Fruit fly (Drosophila melanogaster) whole organism, embryonic: ENCODE data around the gene snk.

Experiments used
- Bgb ChIP-seq: fragments of 200-800 bp; sonication (Bioruptor generic); IDR thresholded peaks from 2 replicates; pipeline ENCODE4 v1.3.6; 2022; ENCODE audit warnings: missing biosample characterization, missing genetic modification characterization; ENCODE audit not compliant: partially characterized antibody
- CG10654 ChIP-seq: fragments of 200-800 bp; sonication (Bioruptor generic); optimal IDR thresholded peaks from 2 replicates; lab custom pipeline; 2016; ENCODE audit warnings: missing biosample characterization, missing genetic modification characterization
- CG12659 ChIP-seq: fragments of 200-800 bp; sonication (Bioruptor generic); optimal IDR thresholded peaks from 3 replicates; lab custom pipeline; 2017; ENCODE audit warnings: mild to moderate bottlenecking, missing biosample characterization, missing genetic modification reagents, missing genetic modification characterization
- CG13624 ChIP-seq: fragments of 200-800 bp; sonication (Bioruptor generic); optimal IDR thresholded peaks from 2 replicates; lab custom pipeline; 2016; ENCODE audit warnings: missing biosample characterization, missing genetic modification characterization
- CG14710 ChIP-seq: fragments of 200-800 bp; sonication (Bioruptor generic); optimal IDR thresholded peaks from 3 replicates; lab custom pipeline; 2019; ENCODE audit warnings: missing biosample characterization, mild to moderate bottlenecking, missing genetic modification characterization, moderate library complexity
- CG14860 ChIP-seq: fragments of 200-800 bp; sonication (Bioruptor generic); IDR thresholded peaks from 3 replicates; pipeline ENCODE4 v1.3.6; 2022; ENCODE audit warnings: missing biosample characterization, missing genetic modification characterization; ENCODE audit not compliant: partially characterized antibody
- CG1603 ChIP-seq: fragments of 200-800 bp; sonication (Bioruptor generic); optimal IDR thresholded peaks from 2 replicates; lab custom pipeline; 2019; ENCODE audit warnings: missing biosample characterization, mild to moderate bottlenecking, missing genetic modification characterization, moderate library complexity
- CG2116 ChIP-seq: fragments of 200-800 bp; sonication (Bioruptor generic); optimal IDR thresholded peaks from 3 replicates; lab custom pipeline; 2018; ENCODE audit warnings: missing biosample characterization, mild to moderate bottlenecking, missing genetic modification characterization
- CG2129 ChIP-seq: fragments of 200-800 bp; sonication (Bioruptor generic); IDR thresholded peaks from 2 replicates; pipeline ENCODE4 v1.3.6; 2022; ENCODE audit warnings: missing biosample characterization, missing genetic modification characterization; ENCODE audit not compliant: partially characterized antibody
- CG3163 ChIP-seq: fragments of 200-800 bp; sonication (Bioruptor generic); optimal IDR thresholded peaks from 3 replicates; lab custom pipeline; 2016; ENCODE audit warnings: missing biosample characterization, missing genetic modification characterization
- CG3995 ChIP-seq: fragments of 200-800 bp; sonication (Bioruptor generic); optimal IDR thresholded peaks from 3 replicates; lab custom pipeline; 2016; ENCODE audit warnings: missing biosample characterization, missing genetic modification characterization
- CG4707 ChIP-seq: fragments of 200-800 bp; sonication (Bioruptor generic); optimal IDR thresholded peaks from 2 replicates; lab custom pipeline; 2018; ENCODE audit warnings: missing biosample characterization, mild to moderate bottlenecking, missing genetic modification characterization, moderate library complexity
- CG7963 ChIP-seq: fragments of 200-800 bp; sonication (Bioruptor generic); IDR thresholded peaks from 3 replicates; pipeline ENCODE4 v1.3.6; 2022; ENCODE audit warnings: missing biosample characterization, missing genetic modification characterization; ENCODE audit not compliant: partially characterized antibody
- CG8089 ChIP-seq: fragments of 200-800 bp; sonication (Bioruptor generic); optimal IDR thresholded peaks from 3 replicates; lab custom pipeline; 2016; ENCODE audit warnings: missing biosample characterization, missing genetic modification characterization
- CG8388 ChIP-seq: fragments of 200-800 bp; sonication (Bioruptor generic); optimal IDR thresholded peaks from 2 replicates; lab custom pipeline; 2019; ENCODE audit warnings: missing biosample characterization, mild to moderate bottlenecking, missing genetic modification characterization, moderate library complexity
- CG9437 ChIP-seq: fragments of 200-800 bp; sonication (Bioruptor generic); optimal IDR thresholded peaks from 2 replicates; lab custom pipeline; 2018; ENCODE audit warnings: missing biosample characterization, mild to moderate bottlenecking, missing genetic modification characterization
- Dip3 ChIP-seq: fragments of 200-800 bp; sonication (Bioruptor generic); optimal IDR thresholded peaks from 3 replicates; lab custom pipeline; 2016; ENCODE audit warnings: missing biosample characterization, missing genetic modification characterization
- Dll ChIP-seq: fragments of 200-800 bp; sonication (Bioruptor generic); IDR thresholded peaks from 4 replicates; pipeline ENCODE4 v1.3.6; 2022; ENCODE audit warnings: missing biosample characterization, missing genetic modification characterization; ENCODE audit not compliant: partially characterized antibody
- Doc3 ChIP-seq: fragments of 200-800 bp; sonication (Bioruptor generic); IDR thresholded peaks from 3 replicates; pipeline ENCODE4 v1.3.6; 2022; ENCODE audit warnings: missing biosample characterization, missing genetic modification characterization; ENCODE audit not compliant: partially characterized antibody
- Ets65A ChIP-seq: fragments of 200-800 bp; sonication (Bioruptor generic); peaks from one replicate; lab custom pipeline; 2016; ENCODE audit warnings: missing biosample characterization, missing genetic modification characterization
- HLH4C ChIP-seq: fragments of 200-800 bp; sonication (Bioruptor generic); IDR thresholded peaks from 3 replicates; pipeline ENCODE4 v1.3.6; 2022; ENCODE audit warnings: missing biosample characterization, missing genetic modification characterization; ENCODE audit not compliant: partially characterized antibody
- MESR4 ChIP-seq: fragments of 200-800 bp; sonication (Bioruptor generic); optimal IDR thresholded peaks from 2 replicates; lab custom pipeline; 2018; ENCODE audit warnings: missing biosample characterization, mild to moderate bottlenecking, missing genetic modification characterization, moderate library complexity
- Pdp1 ChIP-seq, 2 experiments: fragments of 200-800 bp; sonication (Bioruptor generic); optimal IDR thresholded peaks; 3 replicates each; lab custom pipeline; 2016; ENCODE audit warnings: missing biosample characterization in 2 of 2, missing genetic modification characterization in 2 of 2, mild to moderate bottlenecking in 1 of 2, moderate library complexity in 1 of 2
- Sin3A ChIP-seq: fragments of >200 bp; optimal IDR thresholded peaks from 2 replicates; lab custom pipeline; 2018
- Sry-δ ChIP-seq: fragments of 200-800 bp; sonication (Bioruptor generic); optimal IDR thresholded peaks from 2 replicates; lab custom pipeline; 2016; ENCODE audit warnings: missing biosample characterization, missing genetic modification characterization
- Stat92E ChIP-seq, 3 experiments: fragments of >200 bp in 2 of 3; fragments of 200-800 bp in 1 of 3; sonication (Bioruptor generic) in 1 of 3; optimal IDR thresholded peaks; 2 replicates each; lab custom pipeline; 2017 to 2019; ENCODE audit warnings: missing biosample characterization in 3 of 3, missing genetic modification characterization in 3 of 3, mild to moderate bottlenecking in 1 of 3, moderate library complexity in 1 of 3
- Xbp1 ChIP-seq: fragments of 200-800 bp; sonication (Bioruptor generic); optimal IDR thresholded peaks from 3 replicates; lab custom pipeline; 2016; ENCODE audit warnings: missing biosample characterization, mild to moderate bottlenecking, missing genetic modification characterization
- YL-1 ChIP-seq: fragments of 200-800 bp; sonication (Bioruptor generic); optimal IDR thresholded peaks from 3 replicates; lab custom pipeline; 2017; ENCODE audit warnings: missing biosample characterization, mild to moderate bottlenecking, missing genetic modification characterization
- amos ChIP-seq: fragments of 200-800 bp; sonication (Bioruptor generic); IDR thresholded peaks from 2 replicates; pipeline ENCODE4 v1.3.6; 2022; ENCODE audit warnings: missing biosample characterization, missing genetic modification characterization; ENCODE audit not compliant: partially characterized antibody
- ase ChIP-seq: fragments of 200-800 bp; sonication (Bioruptor generic); IDR thresholded peaks from 3 replicates; pipeline ENCODE4 v1.3.6; 2022; ENCODE audit warnings: missing biosample characterization, missing genetic modification characterization
- ash1 ChIP-seq: fragments of 200-800 bp; sonication (Bioruptor generic); optimal IDR thresholded peaks from 2 replicates; lab custom pipeline; 2018; ENCODE audit warnings: missing biosample characterization, mild to moderate bottlenecking, missing genetic modification characterization
- ato ChIP-seq: fragments of 200-800 bp; sonication (Bioruptor generic); IDR thresholded peaks from 2 replicates; pipeline ENCODE4 v1.3.6; 2022; ENCODE audit warnings: missing biosample characterization, missing genetic modification characterization; ENCODE audit not compliant: partially characterized antibody
- bbx ChIP-seq: fragments of 200-800 bp; sonication (Bioruptor generic); IDR thresholded peaks from 2 replicates; pipeline ENCODE4 v1.3.6; 2022; ENCODE audit warnings: missing biosample characterization, missing genetic modification characterization; ENCODE audit not compliant: partially characterized antibody
- chinmo ChIP-seq: fragments of 200-800 bp; sonication (Bioruptor generic); IDR thresholded peaks from 4 replicates; pipeline ENCODE4 v1.3.6; 2022; ENCODE audit warnings: missing biosample characterization, missing genetic modification characterization; ENCODE audit not compliant: partially characterized antibody
- ci ChIP-seq: fragments of 200-800 bp; sonication (Bioruptor generic); IDR thresholded peaks from 3 replicates; pipeline ENCODE4 v1.3.6; 2022; ENCODE audit warnings: missing biosample characterization, missing genetic modification characterization
- fd102C ChIP-seq: fragments of 200-800 bp; sonication (Bioruptor generic); optimal IDR thresholded peaks from 2 replicates; lab custom pipeline; 2018; ENCODE audit warnings: missing biosample characterization, mild to moderate bottlenecking, missing genetic modification characterization, moderate library complexity
- inv ChIP-seq: fragments of 200-800 bp; sonication (Bioruptor generic); IDR thresholded peaks from 2 replicates; pipeline ENCODE4 v1.3.6; 2022; ENCODE audit warnings: missing biosample characterization, missing genetic modification characterization; ENCODE audit not compliant: partially characterized antibody
- mld ChIP-seq: fragments of 200-800 bp; sonication (Bioruptor generic); IDR thresholded peaks from 3 replicates; pipeline ENCODE4 v1.3.6; 2022; ENCODE audit warnings: missing biosample characterization, missing genetic modification characterization; ENCODE audit not compliant: partially characterized antibody
- pfk ChIP-seq: fragments of 200-800 bp; sonication (Bioruptor generic); optimal IDR thresholded peaks from 2 replicates; lab custom pipeline; 2018; ENCODE audit warnings: missing biosample characterization, mild to moderate bottlenecking, missing genetic modification characterization, moderate library complexity
- pzg ChIP-seq: fragments of 200-800 bp; sonication (Bioruptor generic); optimal IDR thresholded peaks from 3 replicates; lab custom pipeline; 2018; ENCODE audit warnings: missing biosample characterization, mild to moderate bottlenecking, missing genetic modification characterization, moderate library complexity
- run ChIP-seq: fragments of 200-800 bp; sonication (Bioruptor generic); optimal IDR thresholded peaks from 3 replicates; lab custom pipeline; 2018; ENCODE audit warnings: missing biosample characterization, mild to moderate bottlenecking, missing genetic modification characterization
- sens ChIP-seq: fragments of 200-800 bp; sonication (Bioruptor generic); peaks from one replicate; lab custom pipeline; 2016; ENCODE audit warnings: missing biosample characterization, missing genetic modification characterization
- sna ChIP-seq: fragments of 200-800 bp; sonication (Bioruptor generic); IDR thresholded peaks from 2 replicates; pipeline ENCODE4 v1.3.6; 2022; ENCODE audit warnings: missing biosample characterization, missing genetic modification characterization; ENCODE audit not compliant: partially characterized antibody
- stwl ChIP-seq: fragments of 200-800 bp; sonication (Bioruptor generic); optimal IDR thresholded peaks from 3 replicates; lab custom pipeline; 2018; ENCODE audit warnings: missing biosample characterization, mild to moderate bottlenecking, missing genetic modification characterization, moderate library complexity
- tap ChIP-seq: fragments of 200-800 bp; optimal IDR thresholded peaks from 3 replicates; lab custom pipeline; 2019; ENCODE audit warnings: missing biosample characterization, mild to moderate bottlenecking, missing genetic modification characterization, moderate library complexity
- tup ChIP-seq: fragments of 200-800 bp; sonication (Bioruptor generic); optimal IDR thresholded peaks from 2 replicates; lab custom pipeline; 2016; ENCODE audit warnings: missing biosample characterization, mild to moderate bottlenecking, missing genetic modification characterization, moderate library complexity
- unc-4 ChIP-seq: fragments of 200-800 bp; sonication (Bioruptor generic); IDR thresholded peaks from 2 replicates; pipeline ENCODE4 v1.3.6; 2022; ENCODE audit warnings: missing biosample characterization, missing genetic modification characterization; ENCODE audit not compliant: partially characterized antibody
- zen ChIP-seq: fragments of 200-800 bp; sonication (Bioruptor generic); optimal IDR thresholded peaks from 3 replicates; lab custom pipeline; 2018; ENCODE audit warnings: missing biosample characterization, mild to moderate bottlenecking, missing genetic modification characterization, moderate library complexity

Gene snk

DNA sequence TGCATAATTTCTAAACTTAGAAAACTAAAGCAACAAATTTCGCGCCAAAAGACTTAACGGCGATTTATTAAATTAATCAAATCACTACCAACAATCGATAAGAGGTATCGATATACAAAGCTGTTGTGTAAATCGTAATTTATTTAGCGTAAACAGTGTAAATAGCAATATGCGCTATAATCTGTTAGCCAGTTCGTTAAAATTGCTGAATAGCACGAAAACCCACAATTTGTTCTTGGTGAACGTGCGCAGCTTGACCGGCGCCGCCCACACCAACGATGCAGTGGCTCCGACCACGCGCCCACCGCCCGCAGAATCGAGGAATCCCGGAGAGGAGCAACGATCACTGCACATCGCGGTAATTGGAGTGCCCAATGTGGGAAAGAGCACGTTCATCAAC, 47.0 kb downstream of the snk start, which contains the start of gene CG7488 (continued):
- TF ChIP-seq CG14860 (GFP tag; lab: Robert Waterston, UW) (peak; percentile 77), MESR4 (GFP tag; lab: Kevin White, UChicago) (peak; percentile 68), CG13624 (GFP tag; lab: Kevin White, UChicago) (no peak), Doc3 (peak; percentile 90), stwl (tag; lab: Kevin White, UChicago) (peak; percentile 26), amos (GFP tag; lab: Robert Waterston, UW) (peak; percentile 72; the same call in 1 of the 2 replicates), CG3995 (peak; percentile 81), CG1603 (tag; lab: Kevin White, UChicago) (no peak), Dip3 (GFP tag; lab: Kevin White, UChicago) (no peak), CG12659 (GFP tag; lab: Kevin White, UChicago) (peak; percentile 17), CG3163 (GFP tag; lab: Kevin White, UChicago) (no peak), chinmo (0 out of 4 replicates have a peak, but pooled peaks have one; percentile 36), ase (GFP tag; lab: Robert Waterston, UW) (0 out of 3 replicates have a peak, but pooled peaks have one; percentile 19), CG14710 (tag; lab: Kevin White, UChicago) (peak; percentile 26), zen (tag; lab: Kevin White, UChicago) (peak; percentile 27), pzg (GFP tag; lab: Kevin White, UChicago) (peak; percentile 48), CG10654 (GFP tag; lab: Kevin White, UChicago) (no peak), Sry-δ (GFP tag; lab: Kevin White, UChicago) (peak; percentile 69), sna (peak; percentile 92), CG9437 (GFP tag; lab: Kevin White, UChicago) (peak; percentile 25), mld (GFP tag; lab: Robert Waterston, UW) (peak; percentile 83; the same call in 2 of the 3 replicates), CG8388 (GFP tag; lab: Kevin White, UChicago) (peak; percentile 90), CG2116 (GFP tag; lab: Kevin White, UChicago) (peak; percentile 80), tup (no peak), Bgb (GFP tag; lab: Robert Waterston, UW) (peak; percentile 85), ato (GFP tag; lab: Robert Waterston, UW) (peak; percentile 61; the same call in 1 of the 2 replicates), CG2129 (GFP tag; lab: Robert Waterston, UW) (peak; percentile 66), inv (GFP tag; lab: Robert Waterston, UW) (peak; percentile 38; the same call in 1 of the 2 replicates), Xbp1 (no peak), Stat92E (GFP tag; optimal IDR thresholded peaks at IDR 0.05; lab: Kevin White, UChicago) (no peak), pfk (GFP tag; lab: Kevin White, UChicago) (no peak), run (tag; lab: Kevin White, UChicago) (no peak), Pdp1 (GFP tag; optimal IDR thresholded peaks at IDR 0.05; lab: Kevin White, UChicago) (peak in 1 of 2 experiments; percentile 86), Sin3A (lab: Kevin White, UChicago) (peak; percentile 2), Ets65A (no peak), Dll (peak; percentile 92), fd102C (GFP tag; lab: Kevin White, UChicago) (no peak), HLH4C (peak; percentile 89), sens (GFP tag; lab: Kevin White, UChicago) (peak; percentile 76), YL-1 (GFP tag; lab: Kevin White, UChicago) (peak; percentile 54), CG4707 (GFP tag; lab: Kevin White, UChicago) (no peak), tap (no peak), bbx (GFP tag; lab: Robert Waterston, UW) (peak; percentile 87), CG7963 (GFP tag; lab: Robert Waterston, UW) (peak; percentile 70; the same call in 2 of the 3 replicates), ash1 (GFP tag; lab: Kevin White, UChicago) (no peak), unc-4 (peak; percentile 86), CG8089 (GFP tag; lab: Kevin White, UChicago) (no peak), ci (no peak)
